Worm (Caenorhabditis elegans) whole organism, L3 larva: ENCODE measurements around the gene ZK856.5.

ENCODE experiments used
- ama-1 ChIP-seq: fragments of 150-350 bp; optimal IDR thresholded peaks from 2 replicates; lab custom pipeline; 2018
- elt-3 ChIP-seq, 3 experiments: fragments of 150-350 bp in 1 of 3; sonication (generic microtip) in 2 of 3; optimal IDR thresholded peaks; 2 replicates in 2 of 3; 4 replicates in 1 of 3; lab custom pipeline; 2014 to 2017; ENCODE audit warnings: missing biosample characterization in 3 of 3, missing genetic modification characterization in 3 of 3
- eor-1 ChIP-seq, 2 experiments: fragments of 150-350 bp; optimal IDR thresholded peaks; 2 replicates each; lab custom pipeline; 2014 to 2018; ENCODE audit warnings: missing biosample characterization in 2 of 2, missing genetic modification characterization in 2 of 2
- jun-1 ChIP-seq: fragments of 150-350 bp; optimal IDR thresholded peaks from 2 replicates; lab custom pipeline; 2014; ENCODE audit warnings: missing biosample characterization, missing genetic modification reagents, missing genetic modification characterization
- lin-15B ChIP-seq: fragments of 150-350 bp; optimal IDR thresholded peaks from 2 replicates; lab custom pipeline; 2014; ENCODE audit warnings: missing biosample characterization, missing genetic modification characterization
- lin-39 ChIP-seq: fragments of 150-350 bp; optimal IDR thresholded peaks from 2 replicates; lab custom pipeline; 2018; ENCODE audit warnings: missing biosample characterization, missing genetic modification reagents, missing genetic modification characterization
- nhr-11 ChIP-seq: fragments of 150-350 bp; optimal IDR thresholded peaks from 2 replicates; lab custom pipeline; 2014; ENCODE audit warnings: missing biosample characterization, missing genetic modification characterization
- nhr-12 ChIP-seq: fragments of 150-350 bp; optimal IDR thresholded peaks from 2 replicates; lab custom pipeline; 2014; ENCODE audit warnings: missing biosample characterization, missing genetic modification characterization
- nhr-28 ChIP-seq: fragments of 150-350 bp; optimal IDR thresholded peaks from 2 replicates; lab custom pipeline; 2014; ENCODE audit warnings: missing biosample characterization, missing genetic modification characterization
- nhr-77 ChIP-seq: fragments of 150-350 bp; optimal IDR thresholded peaks from 2 replicates; lab custom pipeline; 2014; ENCODE audit warnings: missing biosample characterization, missing genetic modification characterization
- snpc-4 ChIP-seq: fragments of 150-350 bp; optimal IDR thresholded peaks from 2 replicates; lab custom pipeline; 2014; ENCODE audit warnings: missing biosample characterization, missing genetic modification characterization

ce11 chrV:10212627-10213026, 22.7 kb upstream of the ZK856.5 start, which contains the start of gene hpo-40:
- TF ChIP-seq snpc-4 (no peak), nhr-11 (tag; lab: Kevin White, UChicago) (no peak), nhr-77 (no peak), nhr-12 (no peak), elt-3 (tag; optimal IDR thresholded peaks at IDR 0.05; lab: Kevin White, UChicago) (no peak), jun-1 (tag; lab: Kevin White, UChicago) (no peak), eor-1 (tag; optimal IDR thresholded peaks at IDR 0.05; lab: Kevin White, UChicago) (no peak), nhr-28 (tag; lab: Kevin White, UChicago) (no peak), lin-15B (tag; lab: Kevin White, UChicago) (no peak), lin-39 (tag; lab: Kevin White, UChicago) (no peak), ama-1 (lab: Kevin White, UChicago) (no peak)
